Fruit fly (Drosophila melanogaster): ENCODE measurements around the gene Fum3.
A peak's percentile ranks its signal among the peaks of the same experiment; 100 is the strongest.

The Fum3 gene

dm6 chr3L:11483135-11483534, 17.5 kb upstream of the Fum3 start (continued):
- TF ChIP-seq unc-4 (GFP tag; IDR thresholded peaks at IDR 0.05; ENCODE audit: partially characterized antibody) (no peak), nau (GFP tag; optimal IDR thresholded peaks at IDR 0.05) (peak; percentile 37), Trl (optimal IDR thresholded peaks at IDR 0.05) (no peak), Trl (GFP tag; optimal IDR thresholded peaks at IDR 0.05) (peak; percentile 35), Dad (GFP tag; optimal IDR thresholded peaks at IDR 0.05) (no peak), crol (GFP tag; IDR thresholded peaks at IDR 0.05) (no peak), CG7357 (GFP tag; IDR thresholded peaks at IDR 0.05) (no peak), tgo (GFP tag; IDR thresholded peaks at IDR 0.05) (peak; percentile 18; the same call in 1 of the 3 replicates), CG30431 (GFP tag; optimal IDR thresholded peaks at IDR 0.05) (peak; percentile 18), CG11247 (GFP tag; IDR thresholded peaks at IDR 0.05) (no peak), CG8944 (GFP tag; optimal IDR thresholded peaks at IDR 0.05) (peak; percentile 15), CG8478 (optimal IDR thresholded peaks at IDR 0.05) (no peak), unpg (GFP tag; optimal IDR thresholded peaks at IDR 0.05) (peak; percentile 44), CG18619 (GFP tag; optimal IDR thresholded peaks at IDR 0.05) (peak; percentile 32), CG9817 (tag; optimal IDR thresholded peaks at IDR 0.05) (no peak), CG5245 (GFP tag; optimal IDR thresholded peaks at IDR 0.05) (peak; percentile 47), Fer1 (GFP tag; optimal IDR thresholded peaks at IDR 0.05) (peak; percentile 28), CG2120 (GFP tag; optimal IDR thresholded peaks at IDR 0.05) (peak; percentile 50), CG12104 (GFP tag; optimal IDR thresholded peaks at IDR 0.05) (peak; percentile 10), gsb (GFP tag; IDR thresholded peaks at IDR 0.05) (no peak), CG17612 (GFP tag; IDR thresholded peaks at IDR 0.05) (no peak), CG1792 (GFP tag; optimal IDR thresholded peaks at IDR 0.05) (no peak), HHEX (GFP tag; optimal IDR thresholded peaks at IDR 0.05) (no peak), Hr39 (optimal IDR thresholded peaks at IDR 0.05) (no peak), Chrac-16 (GFP tag; optimal IDR thresholded peaks at IDR 0.05) (peak; percentile 24), ken (GFP tag; IDR thresholded peaks at IDR 0.05) (no peak), fd96Cb (tag; optimal IDR thresholded peaks at IDR 0.05) (peak; percentile 40), CG13424 (tag; optimal IDR thresholded peaks at IDR 0.05) (peak; percentile 42), luna (GFP tag; optimal IDR thresholded peaks at IDR 0.05) (no peak), Atf3 (GFP tag; optimal IDR thresholded peaks at IDR 0.05) (no peak), caup (GFP tag; optimal IDR thresholded peaks at IDR 0.05; ENCODE audit: severe bottlenecking) (peak; percentile 11), pnt (GFP tag; optimal IDR thresholded peaks at IDR 0.05) (peak; percentile 37), phol (tag; optimal IDR thresholded peaks at IDR 0.05) (peak; percentile 56), CG1024 (GFP tag; IDR thresholded peaks at IDR 0.05) (no peak), sug (tag; optimal IDR thresholded peaks at IDR 0.05) (no peak), Hey (tag; optimal IDR thresholded peaks at IDR 0.05) (no peak), grn (GFP tag; optimal IDR thresholded peaks at IDR 0.05) (no peak), B-H2 (GFP tag; optimal IDR thresholded peaks at IDR 0.05) (no peak), CG14860 (GFP tag; IDR thresholded peaks at IDR 0.05; ENCODE audit: partially characterized antibody) (no peak; the same call in 2 of the 3 replicates), pb (GFP tag; optimal IDR thresholded peaks at IDR 0.05) (peak; percentile 39), nom (GFP tag; optimal IDR thresholded peaks at IDR 0.05) (no peak), jigr1 (GFP tag; IDR thresholded peaks at IDR 0.05) (0 out of 3 replicates have a peak, but pooled peaks have one; percentile 22), pita (GFP tag; optimal IDR thresholded peaks at IDR 0.05) (no peak), pan (optimal IDR thresholded peaks at IDR 0.05) (no peak), pan (GFP tag; optimal IDR thresholded peaks at IDR 0.05 in 1 of 2, IDR thresholded peaks at IDR 0.05 in 1 of 2) (peak in 1 of 2 experiments; percentile 23), CoRest (tag; optimal IDR thresholded peaks at IDR 0.05) (peak; percentile 27), CG17359 (tag; optimal IDR thresholded peaks at IDR 0.05) (peak; percentile 14), lilli (GFP tag; optimal IDR thresholded peaks at IDR 0.05) (peak; percentile 30), CG13894 (tag; optimal IDR thresholded peaks at IDR 0.05) (no peak), CG7928 (GFP tag; optimal IDR thresholded peaks at IDR 0.05) (no peak), CG14014 (GFP tag; IDR thresholded peaks at IDR 0.05) (no peak), repo (GFP tag; optimal IDR thresholded peaks at IDR 0.05) (no peak), CG1233 (GFP tag; optimal IDR thresholded peaks at IDR 0.05) (peak; percentile 19)

Data from whole organism, embryonic.